Worm (Caenorhabditis elegans) whole organism, L4 larva: Measurements from ENCODE around the gene F44E2.3.

Experiments
- F26F4.8 ChIP-seq: fragments of 200-800 bp; sonication (Bioruptor generic); conservative IDR thresholded peaks from 2 replicates; pipeline ENCODE4 v1.3.6; 2022; ENCODE audit warnings: missing genetic modification characterization, missing compliant biosample characterization
- F44E2.7 ChIP-seq: fragments of 200-800 bp; sonication (Bioruptor generic); IDR thresholded peaks from 2 replicates; pipeline ENCODE4 v2.1.2; 2022; ENCODE audit warnings: missing genetic modification characterization, missing compliant biosample characterization
- Y48G9A.11 ChIP-seq: fragments of 200-800 bp; sonication (Bioruptor generic); IDR thresholded peaks from 2 replicates; pipeline ENCODE4 v1.3.6; 2022; ENCODE audit warnings: missing genetic modification reagents, missing genetic modification characterization, missing compliant biosample characterization
- aly-2 ChIP-seq: sonication (generic microtip); optimal IDR thresholded peaks from 2 replicates; lab custom pipeline; 2018; ENCODE audit warnings: missing biosample characterization, missing genetic modification characterization
- attf-4 ChIP-seq: sonication (generic microtip); optimal IDR thresholded peaks from 3 replicates; lab custom pipeline; 2017; ENCODE audit warnings: missing biosample characterization, missing genetic modification characterization
- ceh-28 ChIP-seq: fragments of 150-350 bp; optimal IDR thresholded peaks from 2 replicates; lab custom pipeline; 2014; ENCODE audit warnings: missing biosample characterization, missing genetic modification reagents, missing genetic modification characterization
- ceh-32 ChIP-seq: sonication (generic microtip); optimal IDR thresholded peaks from 2 replicates; lab custom pipeline; 2016; ENCODE audit warnings: mild to moderate bottlenecking, missing genetic modification characterization, missing compliant biosample characterization; ENCODE audit not compliant: poor library complexity
- ceh-44 ChIP-seq: fragments of 200-800 bp; sonication (Bioruptor generic); IDR thresholded peaks from 2 replicates; pipeline ENCODE4 v1.3.6; 2022; ENCODE audit warnings: missing genetic modification reagents, missing genetic modification characterization, missing compliant biosample characterization
- ceh-82 ChIP-seq: sonication (generic microtip); optimal IDR thresholded peaks from 2 replicates; lab custom pipeline; 2017; ENCODE audit warnings: missing biosample characterization, missing genetic modification characterization
- ces-1 ChIP-seq: fragments of 150-350 bp; sonication (generic microtip); optimal IDR thresholded peaks from 4 replicates; lab custom pipeline; 2014; ENCODE audit warnings: missing biosample characterization, missing genetic modification reagents, missing genetic modification characterization
- cey-2 ChIP-seq: sonication (generic microtip); optimal IDR thresholded peaks from 3 replicates; lab custom pipeline; 2017; ENCODE audit warnings: missing genetic modification characterization, mild to moderate bottlenecking, missing compliant biosample characterization, antibody characterized with exemption, borderline replicate concordance; ENCODE audit not compliant: insufficient read depth
- daf-8 ChIP-seq: fragments of 200-800 bp; sonication (Bioruptor generic); IDR thresholded peaks from 2 replicates; pipeline ENCODE4 v1.3.6; 2022; ENCODE audit warnings: missing genetic modification characterization, missing compliant biosample characterization
- dmd-6 ChIP-seq: fragments of 200-800 bp; sonication (Bioruptor generic); IDR thresholded peaks from 2 replicates; pipeline ENCODE4 v1.3.6; 2022; ENCODE audit warnings: missing genetic modification reagents, missing genetic modification characterization, missing compliant biosample characterization
- dmd-8 ChIP-seq: fragments of 200-800 bp; sonication (Bioruptor generic); IDR thresholded peaks from 2 replicates; pipeline ENCODE4 v1.3.6; 2022; ENCODE audit warnings: missing genetic modification characterization, missing compliant biosample characterization
- dmd-9 ChIP-seq: fragments of 200-800 bp; sonication (Bioruptor generic); IDR thresholded peaks from 2 replicates; pipeline ENCODE4 v1.3.6; 2022; ENCODE audit warnings: missing genetic modification reagents, missing genetic modification characterization, missing compliant biosample characterization
- duxl-1 ChIP-seq: sonication (generic microtip); optimal IDR thresholded peaks from 2 replicates; lab custom pipeline; 2016; ENCODE audit warnings: mild to moderate bottlenecking, missing genetic modification characterization, moderate library complexity, missing compliant biosample characterization; ENCODE audit not compliant: poor library complexity
- fkh-10 ChIP-seq: fragments of 150-350 bp; optimal IDR thresholded peaks from 2 replicates; lab custom pipeline; 2014; ENCODE audit warnings: missing biosample characterization, missing genetic modification reagents, missing genetic modification characterization
- hlh-11 ChIP-seq: fragments of 200-800 bp; sonication (Bioruptor generic); optimal IDR thresholded peaks from 2 replicates; lab custom pipeline; 2018; ENCODE audit warnings: mild to moderate bottlenecking, missing genetic modification characterization, missing compliant biosample characterization
- hlh-30 ChIP-seq: sonication (generic microtip); optimal IDR thresholded peaks from 2 replicates; lab custom pipeline; 2017; ENCODE audit warnings: antibody characterized with exemption, mild to moderate bottlenecking, missing genetic modification characterization, missing compliant biosample characterization; ENCODE audit not compliant: insufficient read depth
- hmg-1.1 ChIP-seq: fragments of 200-800 bp; sonication (Bioruptor generic); IDR thresholded peaks from 2 replicates; pipeline ENCODE4 v1.3.6; 2022; ENCODE audit warnings: missing genetic modification reagents, missing genetic modification characterization, missing compliant biosample characterization
- jun-1 ChIP-seq: fragments of 150-350 bp; optimal IDR thresholded peaks from 2 replicates; lab custom pipeline; 2014; ENCODE audit warnings: missing biosample characterization, missing genetic modification reagents, missing genetic modification characterization
- lim-7 ChIP-seq: fragments of 200-800 bp; sonication (Bioruptor generic); IDR thresholded peaks from 2 replicates; pipeline ENCODE4 v1.3.6; 2022; ENCODE audit warnings: missing genetic modification characterization, missing compliant biosample characterization
- lin-1 ChIP-seq: fragments of 200-800 bp; sonication (Bioruptor generic); IDR thresholded peaks from 2 replicates; pipeline ENCODE4 v1.3.6; 2022; ENCODE audit warnings: missing genetic modification reagents, missing genetic modification characterization, missing compliant biosample characterization
- lin-15B ChIP-seq: fragments of 150-350 bp; sonication (generic microtip); optimal IDR thresholded peaks from 3 replicates; lab custom pipeline; 2014; ENCODE audit warnings: missing biosample characterization, missing genetic modification characterization
- lin-38 ChIP-seq: fragments of 200-800 bp; sonication (Bioruptor generic); IDR thresholded peaks from 2 replicates; pipeline ENCODE4 v1.3.6; 2022; ENCODE audit warnings: missing genetic modification reagents, missing genetic modification characterization, missing compliant biosample characterization
- lir-3 ChIP-seq: sonication (generic microtip); optimal IDR thresholded peaks from 2 replicates; lab custom pipeline; 2016; ENCODE audit warnings: mild to moderate bottlenecking, missing genetic modification characterization, missing compliant biosample characterization
- madf-5 ChIP-seq, 2 experiments: fragments of 200-800 bp; sonication (Bioruptor generic); IDR thresholded peaks; 2 replicates each; pipeline ENCODE4 v1.3.6; 2022; ENCODE audit warnings: missing compliant biosample characterization in 2 of 2, missing genetic modification characterization in 2 of 2
- madf-9 ChIP-seq: fragments of 200-800 bp; sonication (Bioruptor generic); conservative IDR thresholded peaks from 2 replicates; pipeline ENCODE4 v1.3.6; 2022; ENCODE audit warnings: missing genetic modification reagents, missing genetic modification characterization, missing compliant biosample characterization
- mdt-29 ChIP-seq: fragments of 200-800 bp; sonication (Bioruptor generic); IDR thresholded peaks from 2 replicates; pipeline ENCODE4 v1.3.6; 2022; ENCODE audit warnings: missing genetic modification reagents, missing genetic modification characterization, missing compliant biosample characterization
- mep-1 ChIP-seq: fragments of 150-350 bp; sonication (generic microtip); optimal IDR thresholded peaks from 3 replicates; lab custom pipeline; 2014; ENCODE audit warnings: missing biosample characterization, missing genetic modification characterization
- mxl-3 ChIP-seq: fragments of 200-800 bp; sonication (Bioruptor generic); optimal IDR thresholded peaks from 2 replicates; lab custom pipeline; 2018; ENCODE audit warnings: mild to moderate bottlenecking, missing genetic modification characterization, missing compliant biosample characterization
- nhr-10 ChIP-seq: fragments of 150-350 bp; optimal IDR thresholded peaks from 2 replicates; lab custom pipeline; 2014; ENCODE audit warnings: missing biosample characterization, missing genetic modification characterization
- nhr-11 ChIP-seq: fragments of 150-350 bp; optimal IDR thresholded peaks from 2 replicates; lab custom pipeline; 2014; ENCODE audit warnings: missing biosample characterization, missing genetic modification characterization
- nhr-111 ChIP-seq: fragments of 200-800 bp; sonication (Bioruptor generic); optimal IDR thresholded peaks from 2 replicates; lab custom pipeline; 2018; ENCODE audit warnings: mild to moderate bottlenecking, missing genetic modification characterization, missing compliant biosample characterization
- nhr-237 ChIP-seq: sonication (generic microtip); optimal IDR thresholded peaks from 2 replicates; lab custom pipeline; 2017; ENCODE audit warnings: missing biosample characterization, missing genetic modification characterization
- nhr-25 ChIP-seq: sonication (generic microtip); optimal IDR thresholded peaks from 2 replicates; lab custom pipeline; 2017; ENCODE audit warnings: missing genetic modification characterization, mild to moderate bottlenecking, missing compliant biosample characterization, antibody characterized with exemption, moderate library complexity, borderline replicate concordance; ENCODE audit not compliant: insufficient read depth
- nhr-41 ChIP-seq: fragments of 200-800 bp; sonication (Bioruptor generic); IDR thresholded peaks from 2 replicates; pipeline ENCODE4 v1.3.6; 2022; ENCODE audit warnings: missing genetic modification reagents, missing genetic modification characterization, missing compliant biosample characterization
- nhr-48 ChIP-seq: sonication (generic microtip); optimal IDR thresholded peaks from 2 replicates; lab custom pipeline; 2016; ENCODE audit warnings: mild to moderate bottlenecking, missing genetic modification characterization, missing compliant biosample characterization
- nhr-6 ChIP-seq: fragments of 150-350 bp; optimal IDR thresholded peaks from 2 replicates; lab custom pipeline; 2014; ENCODE audit warnings: missing biosample characterization, missing genetic modification characterization
- nhr-77 ChIP-seq: fragments of 150-350 bp; optimal IDR thresholded peaks from 2 replicates; lab custom pipeline; 2014; ENCODE audit warnings: missing biosample characterization, missing genetic modification characterization
- pqm-1 ChIP-seq: sonication (generic microtip); optimal IDR thresholded peaks from 2 replicates; lab custom pipeline; 2017; ENCODE audit warnings: missing biosample characterization, missing genetic modification characterization
- snpc-1.2 ChIP-seq: fragments of 200-800 bp; sonication (Bioruptor generic); IDR thresholded peaks from 2 replicates; pipeline ENCODE4 v1.3.6; 2022; ENCODE audit warnings: missing genetic modification reagents, missing genetic modification characterization, missing compliant biosample characterization
- tra-1 ChIP-seq: fragments of 200-800 bp; sonication (Bioruptor generic); IDR thresholded peaks from 2 replicates; pipeline ENCODE4 v1.3.6; 2022; ENCODE audit warnings: missing genetic modification reagents, missing genetic modification characterization, missing compliant biosample characterization
- unc-39 ChIP-seq: sonication (generic microtip); optimal IDR thresholded peaks from 2 replicates; lab custom pipeline; 2017; ENCODE audit warnings: missing biosample characterization, missing genetic modification characterization
- unc-62 ChIP-seq, 3 experiments: fragments of 150-350 bp in 1 of 3; sonication (generic microtip); optimal IDR thresholded peaks in 2 of 3; peaks in 1 of 3; 1 replicate in 1 of 3; 2 replicates in 2 of 3; lab custom pipeline; 2014 to 2017; ENCODE audit warnings: missing biosample characterization in 3 of 3, missing genetic modification characterization in 3 of 3, missing genetic modification reagents in 3 of 3, missing genotype in 1 of 3
- zag-1 ChIP-seq: fragments of 150-350 bp; optimal IDR thresholded peaks from 2 replicates; lab custom pipeline; 2014; ENCODE audit warnings: missing biosample characterization, missing genetic modification characterization
- zfp-2 ChIP-seq: sonication (generic microtip); optimal IDR thresholded peaks from 2 replicates; lab custom pipeline; 2016; ENCODE audit warnings: mild to moderate bottlenecking, missing genetic modification characterization, missing compliant biosample characterization
- zip-11 ChIP-seq: fragments of 200-800 bp; sonication (Bioruptor generic); IDR thresholded peaks from 2 replicates; pipeline ENCODE4 v1.3.6; 2022; ENCODE audit warnings: missing genetic modification characterization, missing compliant biosample characterization
- zip-2 ChIP-seq: fragments of 150-350 bp; optimal IDR thresholded peaks from 2 replicates; lab custom pipeline; 2014; ENCODE audit warnings: missing biosample characterization, missing genetic modification characterization
- ztf-11 ChIP-seq: fragments of 150-350 bp; optimal IDR thresholded peaks from 2 replicates; lab custom pipeline; 2014; ENCODE audit warnings: missing biosample characterization, missing genetic modification characterization
- ztf-7 ChIP-seq: fragments of 150-350 bp; optimal IDR thresholded peaks from 2 replicates; lab custom pipeline; 2014; ENCODE audit warnings: missing biosample characterization, missing genetic modification characterization

F44E2.3 gene

DNA sequence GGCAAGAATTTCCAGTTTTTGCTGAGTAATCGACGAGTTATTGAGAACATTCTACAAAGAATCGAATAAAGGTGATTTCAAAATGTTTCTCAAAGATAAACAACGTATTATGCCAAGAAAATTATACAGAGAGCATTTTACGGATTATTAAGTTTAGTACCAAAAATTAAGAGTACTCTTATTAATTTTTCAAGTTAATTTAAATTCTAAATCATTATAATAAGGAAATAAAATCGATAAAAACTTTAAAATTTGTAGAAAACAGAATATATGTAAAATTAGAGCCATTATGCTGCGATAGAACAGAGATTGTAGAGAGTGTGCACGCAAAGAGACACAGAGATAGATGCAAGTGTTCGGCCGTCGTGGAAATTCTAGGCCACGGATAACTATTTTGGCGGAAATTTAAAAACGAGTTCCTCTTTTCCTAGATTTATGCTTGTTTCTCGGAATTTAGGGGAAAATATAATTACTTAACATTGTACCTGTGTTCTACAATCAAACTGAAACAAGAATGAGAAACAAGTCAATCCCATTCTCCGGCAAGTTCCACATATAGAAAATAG is 21.5 kb upstream of the F44E2.3 start, which contains the start of gene F44E2.9 (continued):
- TF ChIP-seq nhr-10 (tag; lab: Kevin White, UChicago) (no peak), cey-2 (tag; lab: Kevin White, UChicago) (no peak), hmg-1.1 (GFP tag; lab: Robert Waterston, UW) (peak; percentile 65), lin-38 (GFP tag; lab: Robert Waterston, UW) (peak; percentile 76), snpc-1.2 (GFP tag; lab: Robert Waterston, UW) (no peak), zfp-2 (tag; lab: Kevin White, UChicago) (no peak), hlh-30 (tag; lab: Kevin White, UChicago) (no peak), unc-62 (GFP tag; optimal IDR thresholded peaks at IDR 0.05 in 1 of 2; lab: Kevin White, UChicago) (no peak), unc-62 (tag; optimal IDR thresholded peaks at IDR 0.05; lab: Kevin White, UChicago) (no peak), zip-11 (no peak), F26F4.8 (GFP tag; lab: Robert Waterston, UW) (no peak), mdt-29 (no peak), mep-1 (tag; lab: Kevin White, UChicago) (no peak), nhr-6 (tag; lab: Kevin White, UChicago) (peak; percentile 47), nhr-11 (tag; lab: Kevin White, UChicago) (no peak), Y48G9A.11 (GFP tag; lab: Robert Waterston, UW) (no peak), tra-1 (GFP tag; lab: Robert Waterston, UW) (0 out of 2 replicates have a peak, but pooled peaks have one; percentile 27), zip-2 (tag; lab: Kevin White, UChicago) (no peak), lir-3 (tag; lab: Kevin White, UChicago) (no peak), F44E2.7 (no peak), nhr-41 (GFP tag; lab: Robert Waterston, UW) (no peak), ztf-7 (tag; lab: Kevin White, UChicago) (no peak), attf-4 (tag; lab: Kevin White, UChicago) (no peak), madf-5 (GFP tag; IDR thresholded peaks at IDR 0.05; lab: Robert Waterston, UW) (no peak), madf-9 (GFP tag; lab: Robert Waterston, UW) (no peak), ztf-11 (tag; lab: Kevin White, UChicago) (no peak), nhr-111 (GFP tag; lab: Kevin White, UChicago) (no peak), ceh-32 (tag; lab: Kevin White, UChicago) (no peak), ceh-82 (tag; lab: Kevin White, UChicago) (no peak), aly-2 (tag; lab: Kevin White, UChicago) (no peak), unc-39 (tag; lab: Kevin White, UChicago) (no peak), fkh-10 (GFP tag; lab: Kevin White, UChicago) (no peak), jun-1 (tag; lab: Kevin White, UChicago) (no peak), nhr-48 (tag; lab: Kevin White, UChicago) (no peak), nhr-77 (tag; lab: Kevin White, UChicago) (no peak), dmd-8 (no peak), nhr-25 (tag; lab: Kevin White, UChicago) (no peak), lin-15B (tag; lab: Kevin White, UChicago) (no peak), pqm-1 (no peak), zag-1 (tag; lab: Kevin White, UChicago) (no peak), lin-1 (GFP tag; lab: Robert Waterston, UW) (no peak), ceh-28 (tag; lab: Kevin White, UChicago) (no peak), lim-7 (no peak), ces-1 (GFP tag; lab: Kevin White, UChicago) (no peak), hlh-11 (tag; lab: Kevin White, UChicago) (peak; percentile 28), duxl-1 (peak; percentile 60), dmd-9 (GFP tag; lab: Robert Waterston, UW) (no peak), dmd-6 (GFP tag; lab: Robert Waterston, UW) (peak; percentile 41; the same call in 1 of the 2 replicates), mxl-3 (GFP tag; lab: Kevin White, UChicago) (peak; percentile 13), daf-8 (no peak), nhr-237 (tag; lab: Kevin White, UChicago) (no peak), ceh-44 (GFP tag; lab: Robert Waterston, UW) (no peak)
